Fruit fly (Drosophila melanogaster): Measurements from ENCODE around the gene CG9967.

The CG9967 gene

DNA sequence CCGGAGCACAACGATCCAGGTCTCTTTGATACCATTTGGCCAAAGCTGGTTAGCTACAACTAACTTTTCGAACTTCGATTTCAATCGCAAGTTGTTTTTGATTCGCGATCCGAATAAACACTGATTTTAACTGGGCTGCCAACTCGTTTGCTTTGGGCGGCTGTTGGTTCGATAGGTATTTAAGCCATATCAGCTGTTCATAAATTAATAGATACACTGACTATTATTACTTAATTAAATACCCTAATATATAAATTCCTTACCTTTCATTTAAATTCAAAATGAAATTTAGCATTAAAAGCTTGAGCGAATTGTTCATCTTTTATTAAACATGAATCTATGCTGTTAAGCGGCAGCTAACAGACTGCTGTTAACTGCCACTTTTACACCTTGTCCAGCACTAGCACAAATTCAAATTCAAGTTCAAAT lies at the start of gene CG9967:
Gene CG9967, minus strand, starts transcription at position 129 of the 429 bp plus-strand sequence.
- TF ChIP-seq EcR (GFP tag; optimal IDR thresholded peaks at IDR 0.05) (no peak), psq (optimal IDR thresholded peaks at IDR 0.05) (no peak), usp (GFP tag; optimal IDR thresholded peaks at IDR 0.05) (no peak), Dll (optimal IDR thresholded peaks at IDR 0.05) (no peak), CG8478 (optimal IDR thresholded peaks at IDR 0.05) (no peak), pan (optimal IDR thresholded peaks at IDR 0.05) (no peak)

DNA sequence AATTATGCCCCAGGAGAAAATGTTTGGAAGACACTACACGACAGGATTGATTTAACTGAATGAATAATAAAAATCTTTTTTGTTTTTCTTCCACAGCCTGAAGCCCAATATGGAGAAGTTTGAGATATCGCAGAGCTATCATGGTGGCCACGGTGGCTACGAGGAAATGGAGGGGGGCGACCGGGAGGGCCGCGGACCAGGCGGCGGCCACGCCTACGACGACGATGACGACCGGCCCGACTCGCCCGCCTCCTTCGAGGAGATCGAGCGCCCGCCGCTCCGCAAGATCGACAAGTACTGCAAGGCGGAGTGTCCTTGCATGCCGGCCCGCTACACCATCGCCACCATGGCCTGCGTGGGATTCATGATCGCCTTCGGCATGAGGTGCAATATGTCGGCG lies 47.5 kb upstream of the CG9967 start:
- TF ChIP-seq usp (GFP tag; optimal IDR thresholded peaks at IDR 0.05) (no peak), EcR (GFP tag; optimal IDR thresholded peaks at IDR 0.05) (no peak)

DNA sequence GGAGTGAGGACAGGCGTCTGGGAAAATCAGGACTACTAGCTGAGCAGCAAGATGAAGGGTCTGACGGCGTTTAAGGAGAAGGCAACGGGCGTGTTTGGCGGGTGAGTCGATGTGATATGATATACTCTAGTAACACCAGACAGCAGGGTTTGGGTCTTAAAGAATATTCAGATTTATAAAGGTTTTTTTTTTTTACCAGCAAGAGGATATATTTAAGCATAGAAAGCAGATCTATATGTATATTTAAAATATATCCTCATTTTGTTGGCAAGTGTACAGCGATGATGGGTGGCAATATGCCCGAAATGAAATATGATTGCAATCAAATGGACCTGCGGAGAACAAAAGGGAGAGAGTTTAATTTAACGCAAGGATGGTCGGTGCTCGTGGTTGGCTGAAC lies 45.0 kb upstream of the CG9967 start:
- TF ChIP-seq pan (optimal IDR thresholded peaks at IDR 0.05) (no peak), EcR (GFP tag; optimal IDR thresholded peaks at IDR 0.05) (no peak), psq (optimal IDR thresholded peaks at IDR 0.05) (no peak), Dll (optimal IDR thresholded peaks at IDR 0.05) (no peak), usp (GFP tag; optimal IDR thresholded peaks at IDR 0.05) (no peak), CG8478 (optimal IDR thresholded peaks at IDR 0.05) (no peak)

DNA sequence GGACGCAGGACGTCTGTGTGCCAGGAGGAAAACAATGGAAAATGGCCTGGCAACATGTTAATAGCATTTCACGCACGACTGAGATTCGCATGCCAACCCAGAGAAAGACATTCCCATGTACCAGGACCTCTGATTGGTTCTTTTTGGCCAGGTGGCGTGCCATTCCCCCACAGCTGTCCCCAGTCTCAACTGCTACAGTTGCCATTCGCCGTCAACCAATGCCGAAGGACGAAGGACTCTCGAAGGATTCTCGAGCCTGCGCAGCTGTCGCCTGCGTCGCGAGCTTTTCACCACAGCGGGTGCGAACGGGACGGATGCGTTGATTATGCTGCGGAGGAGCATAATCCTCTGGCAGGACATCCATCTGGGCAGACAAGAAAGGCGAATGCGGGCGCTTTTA lies 42.7 kb upstream of the CG9967 start, which contains the start of gene VGlut:
Gene VGlut, plus strand, starts transcription at position 399 of the 400 bp plus-strand sequence.
- TF ChIP-seq Dll (optimal IDR thresholded peaks at IDR 0.05) (no peak), usp (GFP tag; optimal IDR thresholded peaks at IDR 0.05) (no peak), psq (optimal IDR thresholded peaks at IDR 0.05) (no peak), pan (optimal IDR thresholded peaks at IDR 0.05) (no peak), EcR (GFP tag; optimal IDR thresholded peaks at IDR 0.05) (no peak), CG8478 (optimal IDR thresholded peaks at IDR 0.05) (no peak)

DNA sequence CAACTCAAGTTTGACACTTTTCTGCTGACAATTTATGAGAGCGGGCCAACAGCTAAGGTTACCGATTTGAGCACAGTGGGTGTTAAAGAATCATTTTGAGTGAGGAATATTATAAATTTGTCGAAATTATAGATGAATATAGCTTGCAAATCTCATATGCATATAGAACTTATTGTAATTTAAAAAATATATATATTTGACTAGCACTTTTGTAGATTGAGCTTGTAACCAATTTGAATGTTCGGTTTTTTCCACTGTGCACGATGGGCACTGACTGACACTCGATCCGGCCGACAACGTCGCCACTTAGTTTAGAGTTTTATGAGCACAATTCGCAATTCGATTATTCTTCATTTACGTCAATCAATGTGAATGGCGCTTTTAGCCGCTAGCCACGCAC lies 41.3 kb upstream of the CG9967 start:
- TF ChIP-seq usp (GFP tag; optimal IDR thresholded peaks at IDR 0.05) (no peak), CG8478 (optimal IDR thresholded peaks at IDR 0.05) (no peak), Dll (optimal IDR thresholded peaks at IDR 0.05) (no peak), pan (optimal IDR thresholded peaks at IDR 0.05) (no peak)

DNA sequence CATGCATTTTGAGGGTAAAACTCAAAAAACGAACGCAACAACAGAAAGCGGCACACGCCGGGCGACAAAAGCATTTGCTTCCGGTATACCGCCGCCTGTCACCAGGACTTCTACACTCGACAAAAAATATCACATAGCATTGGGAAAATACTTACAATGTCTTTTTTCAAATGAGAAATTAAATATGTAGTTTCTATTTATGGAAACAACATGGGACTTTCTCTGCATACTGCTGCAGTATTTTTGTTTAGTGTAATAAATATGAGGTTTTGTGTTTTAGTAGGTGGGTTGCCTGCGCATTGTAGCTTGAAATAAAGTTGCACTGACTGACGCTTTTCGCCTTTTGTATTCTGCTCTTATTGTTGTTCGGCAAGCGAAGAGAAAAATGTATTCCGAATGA lies 39.9 kb upstream of the CG9967 start:
- TF ChIP-seq CG8478 (optimal IDR thresholded peaks at IDR 0.05) (no peak), pan (optimal IDR thresholded peaks at IDR 0.05) (no peak), psq (optimal IDR thresholded peaks at IDR 0.05) (no peak), EcR (GFP tag; optimal IDR thresholded peaks at IDR 0.05) (no peak), Dll (optimal IDR thresholded peaks at IDR 0.05) (no peak), usp (GFP tag; optimal IDR thresholded peaks at IDR 0.05) (no peak)

DNA sequence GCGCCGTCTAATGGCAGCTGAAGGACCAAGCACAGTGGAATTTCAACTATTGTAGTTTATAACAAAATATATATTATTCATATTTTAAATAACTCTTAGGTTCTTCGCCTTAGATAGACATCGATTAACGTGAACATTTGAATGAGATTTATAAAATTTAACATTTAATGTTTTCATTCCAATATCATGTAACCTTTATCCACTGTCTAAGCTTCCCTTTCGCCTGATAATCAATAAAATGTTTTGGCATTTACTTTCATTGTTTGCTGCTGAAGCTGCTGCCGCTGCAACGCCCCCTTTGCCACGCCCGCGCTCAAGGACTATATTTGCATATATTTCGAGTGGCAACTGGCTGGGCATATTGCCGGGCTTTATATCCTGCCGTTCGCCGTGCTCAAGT lies 37.7 kb upstream of the CG9967 start:
- TF ChIP-seq EcR (GFP tag; optimal IDR thresholded peaks at IDR 0.05) (no peak), pan (optimal IDR thresholded peaks at IDR 0.05) (no peak), CG8478 (optimal IDR thresholded peaks at IDR 0.05) (no peak), usp (GFP tag; optimal IDR thresholded peaks at IDR 0.05) (no peak), psq (optimal IDR thresholded peaks at IDR 0.05) (no peak), Dll (optimal IDR thresholded peaks at IDR 0.05) (no peak)

DNA sequence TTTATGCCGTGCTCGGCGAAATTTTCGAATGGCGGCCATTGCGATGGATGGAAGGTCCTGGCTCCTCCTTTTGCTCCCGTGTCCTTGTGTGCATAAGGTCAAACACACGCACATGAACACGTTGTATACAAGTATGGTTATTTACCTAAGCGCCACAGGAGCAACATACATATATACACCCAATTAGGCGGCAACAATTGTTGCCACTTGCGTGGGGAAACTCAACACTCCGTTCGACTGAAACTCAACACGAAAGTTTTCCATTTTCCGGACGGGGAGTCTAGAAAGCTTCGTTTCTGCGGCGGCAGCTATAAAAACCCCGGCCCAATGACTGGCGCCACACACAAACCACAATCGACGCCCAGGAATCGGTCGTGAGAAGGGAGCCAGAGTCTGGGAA lies 34.2 kb upstream of the CG9967 start, which contains the start of gene CG46448:
Gene CG46448, plus strand, starts transcription at position 340 of the 400 bp plus-strand sequence.
- TF ChIP-seq usp (GFP tag; optimal IDR thresholded peaks at IDR 0.05) = no peak
- TF ChIP-seq EcR (GFP tag; optimal IDR thresholded peaks at IDR 0.05) = no peak
- TF ChIP-seq Dll (optimal IDR thresholded peaks at IDR 0.05) = no peak
- TF ChIP-seq pan (optimal IDR thresholded peaks at IDR 0.05) = no peak
- no peak for TF ChIP-seq psq (optimal IDR thresholded peaks at IDR 0.05)
- no peak for TF ChIP-seq CG8478 (optimal IDR thresholded peaks at IDR 0.05)

DNA sequence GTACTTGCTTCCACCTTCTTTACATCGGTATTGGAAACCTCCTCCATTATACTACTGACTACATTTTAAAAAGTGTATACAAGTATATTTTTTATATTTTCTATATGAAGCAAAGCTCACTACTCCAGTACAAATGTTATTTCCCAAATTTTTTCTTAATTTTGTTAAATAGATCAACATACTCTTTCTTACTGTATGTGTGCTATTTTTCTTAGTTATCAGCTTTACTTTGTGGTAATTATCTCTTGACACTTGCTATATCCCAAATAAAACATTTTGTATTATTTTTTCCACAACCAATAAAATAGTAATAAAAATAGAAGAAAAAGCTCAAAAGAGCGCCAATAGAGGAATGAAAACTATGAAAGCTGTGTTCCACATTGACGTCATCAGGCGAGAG lies 33.4 kb upstream of the CG9967 start, which contains the start of gene CG43750:
Gene CG43750, minus strand, starts transcription at position 101 of the 400 bp plus-strand sequence.
- TF ChIP-seq pan (optimal IDR thresholded peaks at IDR 0.05) (no peak), Dll (optimal IDR thresholded peaks at IDR 0.05) (no peak), usp (GFP tag; optimal IDR thresholded peaks at IDR 0.05) (no peak), EcR (GFP tag; optimal IDR thresholded peaks at IDR 0.05) (no peak), CG8478 (optimal IDR thresholded peaks at IDR 0.05) (no peak), psq (optimal IDR thresholded peaks at IDR 0.05) (no peak)

DNA sequence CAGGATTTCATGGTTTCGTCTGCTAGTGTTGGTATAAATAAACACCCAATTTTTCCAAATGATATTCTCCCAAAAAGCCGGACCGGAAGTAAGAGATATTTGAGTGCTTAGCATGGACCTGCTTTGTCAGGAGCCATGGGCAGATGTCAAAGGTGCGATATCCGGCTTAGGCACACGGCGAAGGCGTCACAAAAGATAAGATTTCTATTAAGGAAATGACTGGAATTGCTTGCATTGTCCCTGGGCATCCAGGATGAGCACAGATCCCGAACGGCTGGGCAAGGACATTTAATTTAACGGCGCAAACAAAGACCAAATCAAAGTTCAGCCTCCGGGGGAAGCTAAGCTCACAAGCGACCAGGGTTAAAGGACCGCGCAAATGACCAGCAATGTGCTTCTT lies 28.5 kb upstream of the CG9967 start, which contains the start of gene CG3557:
Gene CG3557, minus strand, starts transcription at position 101 of the 400 bp plus-strand sequence.
- TF ChIP-seq CG8478 (optimal IDR thresholded peaks at IDR 0.05) = no peak
- no peak for TF ChIP-seq pan (optimal IDR thresholded peaks at IDR 0.05)
- no peak for TF ChIP-seq EcR (GFP tag; optimal IDR thresholded peaks at IDR 0.05)

DNA sequence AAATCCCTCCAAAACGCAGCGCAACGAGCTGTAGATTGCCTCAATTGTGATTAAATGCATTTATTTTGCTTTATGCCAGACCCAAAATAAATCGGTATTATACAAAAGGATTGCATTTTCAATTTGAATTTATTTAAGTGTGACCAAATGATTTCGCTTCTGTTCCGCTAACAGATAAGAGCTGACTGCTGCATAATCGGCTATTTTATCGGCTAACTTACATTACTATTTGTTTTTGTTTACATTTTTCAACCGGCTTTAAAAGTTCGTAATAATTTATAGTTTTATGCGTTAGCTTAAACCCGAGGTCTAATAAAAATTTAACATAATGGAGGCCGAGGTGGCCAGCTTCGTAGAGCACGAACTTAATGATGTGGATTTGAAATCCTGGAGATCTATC lies 25.8 kb upstream of the CG9967 start, which contains the start of gene PIG-Wa:
Gene PIG-Wa, plus strand, starts transcription at position 232 of the 400 bp plus-strand sequence.
- no peak for TF ChIP-seq CG8478 (optimal IDR thresholded peaks at IDR 0.05)
- no peak for TF ChIP-seq usp (GFP tag; optimal IDR thresholded peaks at IDR 0.05)
- no peak for TF ChIP-seq Dll (optimal IDR thresholded peaks at IDR 0.05)
- TF ChIP-seq psq (optimal IDR thresholded peaks at IDR 0.05) = no peak
- no peak for TF ChIP-seq pan (optimal IDR thresholded peaks at IDR 0.05)

DNA sequence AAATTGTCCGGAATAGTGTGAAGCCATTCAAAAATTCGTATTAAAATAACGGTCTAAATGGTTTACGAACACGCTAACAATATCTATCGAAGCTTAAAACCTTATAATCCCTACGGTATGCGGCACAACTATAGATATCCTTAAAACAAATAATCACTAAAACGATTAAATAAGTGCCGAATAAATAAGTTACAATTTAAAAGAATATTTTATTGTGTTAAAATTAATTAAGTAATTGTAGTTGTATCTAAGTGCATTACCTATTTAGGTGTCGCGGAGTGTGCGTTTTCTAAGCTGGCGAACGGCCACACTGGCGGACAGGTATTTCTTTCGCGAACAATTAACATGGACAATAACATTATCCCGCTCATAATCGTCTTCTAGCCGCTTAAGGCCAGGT lies 23.6 kb upstream of the CG9967 start, which contains the start of gene Eogt:
Gene Eogt, plus strand, starts transcription at position 293 of the 400 bp plus-strand sequence.
- TF ChIP-seq psq (optimal IDR thresholded peaks at IDR 0.05) = no peak
- TF ChIP-seq CG8478 (optimal IDR thresholded peaks at IDR 0.05) = no peak
- TF ChIP-seq pan (optimal IDR thresholded peaks at IDR 0.05) = no peak
- TF ChIP-seq EcR (GFP tag; optimal IDR thresholded peaks at IDR 0.05) = no peak
- no peak for TF ChIP-seq usp (GFP tag; optimal IDR thresholded peaks at IDR 0.05)
- TF ChIP-seq Dll (optimal IDR thresholded peaks at IDR 0.05) = no peak

DNA sequence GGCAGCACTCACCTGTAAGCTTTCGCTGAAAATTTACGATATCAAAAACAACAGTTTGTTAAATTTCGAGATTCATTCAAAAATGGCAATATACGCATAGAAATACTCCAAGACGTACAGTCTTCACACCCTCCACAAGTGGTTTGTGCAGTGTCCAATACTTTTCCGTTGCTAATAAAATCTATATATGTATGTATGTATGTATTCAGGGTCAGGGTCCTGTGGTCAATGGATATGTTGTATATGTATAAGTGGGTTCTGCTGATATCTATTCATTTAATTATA lies 19.2 kb upstream of the CG9967 start:
- TF ChIP-seq pan (optimal IDR thresholded peaks at IDR 0.05) = no peak
- no peak for TF ChIP-seq psq (optimal IDR thresholded peaks at IDR 0.05)
- no peak for TF ChIP-seq EcR (GFP tag; optimal IDR thresholded peaks at IDR 0.05)
- no peak for TF ChIP-seq usp (GFP tag; optimal IDR thresholded peaks at IDR 0.05)
- TF ChIP-seq CG8478 (optimal IDR thresholded peaks at IDR 0.05) = no peak
- no peak for TF ChIP-seq Dll (optimal IDR thresholded peaks at IDR 0.05)
